Fruit fly (Drosophila melanogaster): ENCODE results near the gene nAChRbeta1.
A peak's percentile ranks its signal among the peaks of the same experiment; 100 is the strongest.

The nAChRbeta1 gene

dm6 chr3L:4414579-4414978 is 14.6 kb upstream of the nAChRbeta1 start:
- TF ChIP-seq Eip78C (GFP tag) (peak; percentile 39), fd59A (GFP tag; optimal IDR thresholded peaks at IDR 0.05) (no peak)

dm6 chr3L:4415326-4416274 is 13.5 kb upstream of the nAChRbeta1 start:
- TF ChIP-seq Eip78C (GFP tag) (peak; percentile 18), CG11902 (GFP tag; optimal IDR thresholded peaks at IDR 0.05) (no peak), Sox102F (GFP tag; optimal IDR thresholded peaks at IDR 0.05) (no peak), CG6276 (GFP tag; optimal IDR thresholded peaks at IDR 0.05) (peak; percentile 9), Eip75B (GFP tag; optimal IDR thresholded peaks at IDR 0.05) (no peak), fkh (GFP tag; optimal IDR thresholded peaks at IDR 0.05) (peak; percentile 69), Blimp-1 (GFP tag; optimal IDR thresholded peaks at IDR 0.05) (no peak), CG3032 (tag; optimal IDR thresholded peaks at IDR 0.05) (no peak), CG6792 (GFP tag; optimal IDR thresholded peaks at IDR 0.05) (no peak), CG9139 (GFP tag; optimal IDR thresholded peaks at IDR 0.05) (no peak), svp (GFP tag) (peak; percentile 98)

dm6 chr3L:4417068-4417467 is 12.1 kb upstream of the nAChRbeta1 start:
- TF ChIP-seq fd59A (GFP tag; optimal IDR thresholded peaks at IDR 0.05): no peak
- TF ChIP-seq svp (GFP tag): peak; percentile 67
- TF ChIP-seq Ets21C (GFP tag; optimal IDR thresholded peaks at IDR 0.05): no peak

- TF ChIP-seq vri (GFP tag; optimal IDR thresholded peaks at IDR 0.05) (peak; percentile 9), CG32006 (GFP tag; optimal IDR thresholded peaks at IDR 0.05) (peak; percentile 35), eg (GFP tag; IDR thresholded peaks at IDR 0.05) (peak; percentile 48; the same call in 1 of the 3 replicates), CG6276 (GFP tag; optimal IDR thresholded peaks at IDR 0.05) (peak; percentile 26), Eip78C (GFP tag) (peak; percentile 48), CG3032 (tag; optimal IDR thresholded peaks at IDR 0.05) (no peak)
These were observed 11.6 kb upstream of the nAChRbeta1 start for dm6 chr3L:4417543-4417942.

- TF ChIP-seq CG32006 (GFP tag; optimal IDR thresholded peaks at IDR 0.05) (peak; percentile 27), CG3032 (tag; optimal IDR thresholded peaks at IDR 0.05) (no peak), esn (GFP tag; optimal IDR thresholded peaks at IDR 0.05) (no peak), Eip78C (GFP tag) (no peak)
These were observed 7.8 kb upstream of the nAChRbeta1 start, which contains the start of gene CG15020 for dm6 chr3L:4421362-4421761. Gene CG15020 (plus strand): TSS chr3L:4421662.

dm6 chr3L:4426581-4426980 is 2.6 kb upstream of the nAChRbeta1 start:
- TF ChIP-seq cyc (GFP tag; optimal IDR thresholded peaks at IDR 0.05) (no peak), CG11902 (GFP tag; optimal IDR thresholded peaks at IDR 0.05) (no peak), Met (GFP tag; optimal IDR thresholded peaks at IDR 0.05) (no peak), acj6 (GFP tag; optimal IDR thresholded peaks at IDR 0.05) (no peak), lz (GFP tag; optimal IDR thresholded peaks at IDR 0.05) (no peak), spab (GFP tag; optimal IDR thresholded peaks at IDR 0.05) (no peak), CG6792 (GFP tag; optimal IDR thresholded peaks at IDR 0.05) (no peak), OdsH (GFP tag; optimal IDR thresholded peaks at IDR 0.05) (no peak), fd59A (GFP tag; optimal IDR thresholded peaks at IDR 0.05) (no peak), Ets21C (GFP tag; optimal IDR thresholded peaks at IDR 0.05) (no peak)

dm6 chr3L:4430331-4430730 is 1.2 kb downstream of the nAChRbeta1 start:
- TF ChIP-seq CG6163 (GFP tag; IDR thresholded peaks at IDR 0.05) (no peak), net (GFP tag; optimal IDR thresholded peaks at IDR 0.05) (no peak), CG1621 (tag; optimal IDR thresholded peaks at IDR 0.05) (no peak), Ets21C (GFP tag; optimal IDR thresholded peaks at IDR 0.05) (no peak), CG8119 (GFP tag; IDR thresholded peaks at IDR 0.05) (no peak), CG4318 (GFP tag; optimal IDR thresholded peaks at IDR 0.05) (no peak), Sox15 (GFP tag; optimal IDR thresholded peaks at IDR 0.05) (no peak), CG7368 (GFP tag; optimal IDR thresholded peaks at IDR 0.05) (no peak), lz (GFP tag; optimal IDR thresholded peaks at IDR 0.05) (no peak), eg (GFP tag; IDR thresholded peaks at IDR 0.05) (no peak), CG10669 (GFP tag; optimal IDR thresholded peaks at IDR 0.05) (no peak), topi (GFP tag; optimal IDR thresholded peaks at IDR 0.05) (no peak), CG10631 (GFP tag; optimal IDR thresholded peaks at IDR 0.05) (no peak), Sox14 (GFP tag; optimal IDR thresholded peaks at IDR 0.05) (no peak), achi (GFP tag; optimal IDR thresholded peaks at IDR 0.05) (no peak), fkh (GFP tag; optimal IDR thresholded peaks at IDR 0.05) (no peak)

All from whole organism, prepupa.